Fruit fly (Drosophila melanogaster): ENCODE results near the gene CG15478.

DNA sequence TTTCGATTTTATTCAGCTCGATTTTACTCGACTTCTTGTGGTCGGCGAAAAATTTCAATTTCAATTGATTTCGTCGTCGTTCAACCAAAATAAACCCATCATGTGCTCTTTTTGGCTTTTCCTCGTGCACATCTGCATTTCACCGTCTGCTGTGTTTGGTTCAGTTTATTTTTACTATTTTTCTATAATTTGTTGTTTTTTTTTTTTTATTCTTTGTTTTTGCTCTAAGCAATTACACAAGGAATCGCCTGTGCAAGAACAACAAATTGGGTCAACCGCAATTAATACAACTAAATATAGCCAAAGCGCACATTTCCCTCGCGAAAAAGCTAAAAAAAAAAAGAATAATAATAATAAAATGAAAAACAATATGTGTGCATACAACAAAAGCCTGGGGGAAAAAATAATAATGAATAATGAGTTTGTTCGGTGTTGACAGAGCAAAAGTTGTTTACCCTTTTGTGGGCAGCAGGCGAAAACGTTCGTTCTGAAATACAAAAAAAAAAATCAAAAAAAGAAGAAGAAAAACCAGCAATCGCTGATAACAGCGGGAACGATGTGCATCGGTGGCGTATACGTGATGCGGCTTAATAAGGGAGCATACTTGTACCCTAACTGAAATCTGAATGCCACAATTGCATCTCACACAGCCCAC is 18.0 kb downstream of the CG15478 start:
- TF ChIP-seq twi (tag; optimal IDR thresholded peaks at IDR 0.05) (no peak), CG31365 (tag; optimal IDR thresholded peaks at IDR 0.05) (no peak), CG15696 (tag; optimal IDR thresholded peaks at IDR 0.05) (no peak)

Measured in whole organism, embryonic.